Fruit fly (Drosophila melanogaster): ENCODE results near the gene Cpsf6.
A peak's percentile ranks its signal among the peaks of the same experiment; 100 is the strongest.

Cpsf6 gene

dm6 chr3L:8358776-8359455 lies 43.6 kb upstream of the Cpsf6 start (continued):
- TF ChIP-seq vvl (GFP tag; IDR thresholded peaks at IDR 0.05) (peak; percentile 29; the same call in 1 of the 2 replicates), CG10979 (tag; optimal IDR thresholded peaks at IDR 0.05) (no peak), CG6654 (GFP tag; optimal IDR thresholded peaks at IDR 0.05) (no peak), Med (GFP tag) (peak; percentile 58), Max (GFP tag; optimal IDR thresholded peaks at IDR 0.05) (no peak), slou (GFP tag; optimal IDR thresholded peaks at IDR 0.05) (no peak), CG6272 (GFP tag; IDR thresholded peaks at IDR 0.05) (no peak), sens-2 (GFP tag; IDR thresholded peaks at IDR 0.05) (peak; percentile 49; the same call in 1 of the 2 replicates), unc-4 (GFP tag; IDR thresholded peaks at IDR 0.05; ENCODE audit: partially characterized antibody) (peak; percentile 74), Deaf1 (tag; optimal IDR thresholded peaks at IDR 0.05) (peak; percentile 45), CG6765 (GFP tag; optimal IDR thresholded peaks at IDR 0.05) (no peak), CG7963 (GFP tag; IDR thresholded peaks at IDR 0.05; ENCODE audit: partially characterized antibody) (0 out of 3 replicates have a peak, but pooled peaks have one; percentile 17), sc (optimal IDR thresholded peaks at IDR 0.05) (no peak), sc (GFP tag; optimal IDR thresholded peaks at IDR 0.05) (no peak), CG16813 (GFP tag; IDR thresholded peaks at IDR 0.05; ENCODE audit: partially characterized antibody) (peak; percentile 52; the same call in 1 of the 3 replicates), CG9437 (GFP tag; optimal IDR thresholded peaks at IDR 0.05) (peak; percentile 10), CG9727 (GFP tag; optimal IDR thresholded peaks at IDR 0.05) (peak; percentile 6), gt (GFP tag; IDR thresholded peaks at IDR 0.05) (no peak), CG6791 (GFP tag; IDR thresholded peaks at IDR 0.05; ENCODE audit: partially characterized antibody) (peak; percentile 74), tna (GFP tag; IDR thresholded peaks at IDR 0.05; ENCODE audit: partially characterized antibody) (peak; percentile 67), dan (GFP tag; IDR thresholded peaks at IDR 0.05) (no peak), CG3163 (GFP tag; optimal IDR thresholded peaks at IDR 0.05) (no peak), ash1 (GFP tag; optimal IDR thresholded peaks at IDR 0.05) (no peak), CG17359 (tag; optimal IDR thresholded peaks at IDR 0.05) (no peak), az2 (GFP tag; optimal IDR thresholded peaks at IDR 0.05) (no peak), ftz-f1 (GFP tag; optimal IDR thresholded peaks at IDR 0.05) (peak; percentile 61), tx (GFP tag; optimal IDR thresholded peaks at IDR 0.05) (no peak), crp (GFP tag; optimal IDR thresholded peaks at IDR 0.05) (peak in 1 of 2 experiments; percentile 85), CHES-1-like (GFP tag; optimal IDR thresholded peaks at IDR 0.05) (no peak), CG13894 (tag; optimal IDR thresholded peaks at IDR 0.05) (no peak), CG4282 (GFP tag; optimal IDR thresholded peaks at IDR 0.05) (no peak), yki (optimal IDR thresholded peaks at IDR 0.05) (no peak), tup (GFP tag; optimal IDR thresholded peaks at IDR 0.05) (no peak), disco-r (GFP tag; optimal IDR thresholded peaks at IDR 0.05) (no peak), sisA (GFP tag; IDR thresholded peaks at IDR 0.05) (no peak), kah (GFP tag; optimal IDR thresholded peaks at IDR 0.05) (peak; percentile 5), crc (GFP tag; optimal IDR thresholded peaks at IDR 0.05) (no peak), klu (GFP tag; IDR thresholded peaks at IDR 0.05) (no peak), CTCF (GFP tag; optimal IDR thresholded peaks at IDR 0.05) (peak; percentile 38), hb (GFP tag; IDR thresholded peaks at IDR 0.05; ENCODE audit: partially characterized antibody) (peak; percentile 47; the same call in 1 of the 3 replicates), CG32772 (GFP tag; IDR thresholded peaks at IDR 0.05) (no peak), Sin3A (optimal IDR thresholded peaks at IDR 0.05) (peak; percentile 42), btn (GFP tag; optimal IDR thresholded peaks at IDR 0.05) (no peak), z (GFP tag; IDR thresholded peaks at IDR 0.05) (no peak), zen2 (GFP tag; IDR thresholded peaks at IDR 0.05; ENCODE audit: partially characterized antibody) (peak; percentile 14; the same call in 1 of the 3 replicates), CG34376 (GFP tag; optimal IDR thresholded peaks at IDR 0.05) (peak; percentile 95), Dll (GFP tag; IDR thresholded peaks at IDR 0.05; ENCODE audit: partially characterized antibody) (peak; percentile 74; the same call in 3 of the 4 replicates), mld (GFP tag; IDR thresholded peaks at IDR 0.05; ENCODE audit: partially characterized antibody) (0 out of 3 replicates have a peak, but pooled peaks have one; percentile 61), stwl (tag; optimal IDR thresholded peaks at IDR 0.05) (peak; percentile 22), CG34224 (GFP tag; IDR thresholded peaks at IDR 0.05; ENCODE audit: partially characterized antibody) (peak; percentile 75)

Measured in whole organism, embryonic.